Worm (Caenorhabditis elegans) whole organism, young adult: Measurements from ENCODE around the gene C54F6.6.

Source experiments
- B0035.1 ChIP-seq: sonication (generic microtip); optimal IDR thresholded peaks from 2 replicates; lab custom pipeline; 2016; ENCODE audit warnings: missing genetic modification characterization, mild to moderate bottlenecking, missing compliant biosample characterization, missing genotype, missing genetic modification reagents
- B0261.1 ChIP-seq: sonication (generic microtip); optimal IDR thresholded peaks from 2 replicates; lab custom pipeline; 2016; ENCODE audit warnings: mild to moderate bottlenecking, missing genetic modification characterization, moderate library complexity, missing compliant biosample characterization
- B0336.3 ChIP-seq: fragments of 200-800 bp; sonication (Bioruptor generic); IDR thresholded peaks from 2 replicates; pipeline ENCODE4 v1.3.6; 2022; ENCODE audit warnings: missing genetic modification characterization, missing compliant biosample characterization
- C17E4.6 ChIP-seq: fragments of 200-800 bp; sonication (Bioruptor generic); IDR thresholded peaks from 2 replicates; pipeline ENCODE4 v1.3.6; 2022; ENCODE audit warnings: missing genetic modification reagents, missing genetic modification characterization, missing compliant biosample characterization
- F22D6.2 ChIP-seq: sonication (generic microtip); optimal IDR thresholded peaks from 2 replicates; lab custom pipeline; 2016; ENCODE audit warnings: mild to moderate bottlenecking, missing genetic modification characterization, missing compliant biosample characterization
- F23B12.7 ChIP-seq: sonication (generic microtip); optimal IDR thresholded peaks from 2 replicates; lab custom pipeline; 2017; ENCODE audit warnings: missing genetic modification characterization, mild to moderate bottlenecking, missing compliant biosample characterization, antibody characterized with exemption, moderate library complexity; ENCODE audit not compliant: insufficient read depth
- F33H1.4 ChIP-seq: fragments of 200-800 bp; sonication (Bioruptor generic); IDR thresholded peaks from 2 replicates; pipeline ENCODE4 v1.3.6; 2022; ENCODE audit warnings: missing genetic modification reagents, missing genetic modification characterization, missing compliant biosample characterization
- F49E8.2 ChIP-seq: sonication (generic microtip); optimal IDR thresholded peaks from 3 replicates; lab custom pipeline; 2017; ENCODE audit warnings: missing genetic modification characterization, mild to moderate bottlenecking, missing compliant biosample characterization, antibody characterized with exemption, moderate library complexity; ENCODE audit not compliant: insufficient read depth
- F57A8.1 ChIP-seq: fragments of 200-800 bp; sonication (Bioruptor generic); optimal IDR thresholded peaks from 2 replicates; lab custom pipeline; 2018; ENCODE audit warnings: mild to moderate bottlenecking, missing genetic modification characterization, moderate library complexity, missing compliant biosample characterization
- F57C9.4 ChIP-seq: sonication (generic microtip); optimal IDR thresholded peaks from 2 replicates; lab custom pipeline; 2017; ENCODE audit warnings: mild to moderate bottlenecking, missing genetic modification characterization, missing compliant biosample characterization
- Y53G8AR.9 ChIP-seq: fragments of 200-800 bp; sonication (Bioruptor generic); conservative IDR thresholded peaks from 2 replicates; pipeline ENCODE4 v1.3.6; 2022; ENCODE audit warnings: missing genetic modification reagents, missing genetic modification characterization, missing compliant biosample characterization
- Y56A3A.18 ChIP-seq: fragments of 200-800 bp; sonication (Bioruptor generic); IDR thresholded peaks from 2 replicates; pipeline ENCODE4 v1.3.6; 2022; ENCODE audit warnings: missing genetic modification reagents, missing genetic modification characterization, missing compliant biosample characterization
- aptf-3 ChIP-seq: fragments of 200-800 bp; sonication (Bioruptor generic); IDR thresholded peaks from 2 replicates; pipeline ENCODE4 v1.3.6; 2022; ENCODE audit warnings: missing genetic modification characterization, missing compliant biosample characterization
- attf-5 ChIP-seq: fragments of 200-800 bp; sonication (Bioruptor generic); optimal IDR thresholded peaks from 2 replicates; lab custom pipeline; 2018; ENCODE audit warnings: mild to moderate bottlenecking, missing genetic modification characterization, missing compliant biosample characterization
- ccch-3 ChIP-seq: fragments of 200-800 bp; sonication (Bioruptor generic); optimal IDR thresholded peaks from 2 replicates; lab custom pipeline; 2018; ENCODE audit warnings: mild to moderate bottlenecking, missing genetic modification characterization, missing compliant biosample characterization
- cebp-2 ChIP-seq: fragments of 200-800 bp; sonication (Bioruptor generic); IDR thresholded peaks from 2 replicates; pipeline ENCODE4 v1.3.6; 2022; ENCODE audit warnings: missing genetic modification characterization, missing compliant biosample characterization
- ceh-91 ChIP-seq: fragments of 200-800 bp; sonication (Bioruptor generic); IDR thresholded peaks from 2 replicates; pipeline ENCODE4 v1.3.6; 2022; ENCODE audit warnings: missing genetic modification reagents, missing genetic modification characterization, missing compliant biosample characterization
- die-1 ChIP-seq: sonication (generic microtip); optimal IDR thresholded peaks from 2 replicates; lab custom pipeline; 2016; ENCODE audit warnings: missing genotype, mild to moderate bottlenecking, missing genetic modification characterization, missing compliant biosample characterization
- dpl-1 ChIP-seq: fragments of 150-350 bp; optimal IDR thresholded peaks from 2 replicates; lab custom pipeline; 2014; ENCODE audit warnings: missing biosample characterization, missing genetic modification reagents, missing genetic modification characterization
- hlh-12 ChIP-seq: sonication (generic microtip); optimal IDR thresholded peaks from 2 replicates; lab custom pipeline; 2016; ENCODE audit warnings: missing genetic modification characterization, missing compliant biosample characterization
- hlh-26 ChIP-seq: fragments of 200-800 bp; sonication (Bioruptor generic); conservative IDR thresholded peaks from 2 replicates; pipeline ENCODE4 v1.3.6; 2022; ENCODE audit warnings: missing genetic modification reagents, missing genetic modification characterization, missing compliant biosample characterization
- let-526 ChIP-seq: fragments of 200-800 bp; sonication (Bioruptor generic); IDR thresholded peaks from 2 replicates; pipeline ENCODE4 v1.3.6; 2022; ENCODE audit warnings: missing genetic modification reagents, missing genetic modification characterization, missing compliant biosample characterization
- let-607 ChIP-seq, 2 experiments: fragments of 200-800 bp in 1 of 2; sonication (Bioruptor generic) in 1 of 2; sonication (generic microtip) in 1 of 2; optimal IDR thresholded peaks; 2 replicates each; lab custom pipeline; 2016 to 2018; ENCODE audit warnings: mild to moderate bottlenecking in 2 of 2, missing compliant biosample characterization in 2 of 2, missing genetic modification characterization in 2 of 2, moderate library complexity in 2 of 2, missing genotype in 1 of 2
- lin-54 ChIP-seq: fragments of 200-800 bp; sonication (Bioruptor generic); optimal IDR thresholded peaks from 2 replicates; lab custom pipeline; 2018; ENCODE audit warnings: mild to moderate bottlenecking, missing genetic modification characterization, missing compliant biosample characterization
- madf-10 ChIP-seq: sonication (generic microtip); optimal IDR thresholded peaks from 2 replicates; lab custom pipeline; 2016; ENCODE audit warnings: mild to moderate bottlenecking, missing genetic modification characterization, missing compliant biosample characterization
- nfya-1 ChIP-seq: sonication (generic microtip); optimal IDR thresholded peaks from 2 replicates; lab custom pipeline; 2017; ENCODE audit warnings: antibody characterized with exemption, missing compliant biosample characterization, missing genetic modification characterization, borderline replicate concordance; ENCODE audit not compliant: insufficient read depth
- nfyb-1 ChIP-seq: fragments of 200-800 bp; sonication (Bioruptor generic); IDR thresholded peaks from 2 replicates; pipeline ENCODE4 v1.3.6; 2022; ENCODE audit warnings: missing genetic modification reagents, missing genetic modification characterization, missing compliant biosample characterization
- nhr-27 ChIP-seq: fragments of 200-800 bp; sonication (Bioruptor generic); optimal IDR thresholded peaks from 2 replicates; lab custom pipeline; 2018; ENCODE audit warnings: mild to moderate bottlenecking, missing genetic modification characterization, moderate library complexity, missing compliant biosample characterization
- pbrm-1 ChIP-seq: fragments of 200-800 bp; sonication (Bioruptor generic); IDR thresholded peaks from 2 replicates; pipeline ENCODE4 v1.3.6; 2022; ENCODE audit warnings: missing genetic modification reagents, missing genetic modification characterization, missing compliant biosample characterization
- repo-1 ChIP-seq: sonication (generic microtip); optimal IDR thresholded peaks from 2 replicates; lab custom pipeline; 2017; ENCODE audit warnings: mild to moderate bottlenecking, missing genetic modification characterization, missing compliant biosample characterization
- snpc-1.1 ChIP-seq: sonication (generic microtip); optimal IDR thresholded peaks from 2 replicates; lab custom pipeline; 2017; ENCODE audit warnings: missing genetic modification characterization, mild to moderate bottlenecking, missing compliant biosample characterization, antibody characterized with exemption, moderate library complexity, missing genotype, missing genetic modification reagents; ENCODE audit not compliant: insufficient read depth
- snpc-1.3 ChIP-seq: sonication (generic microtip); optimal IDR thresholded peaks from 2 replicates; lab custom pipeline; 2017; ENCODE audit warnings: missing genetic modification characterization, mild to moderate bottlenecking, missing compliant biosample characterization, antibody characterized with exemption, moderate library complexity, missing genotype, missing genetic modification reagents; ENCODE audit not compliant: insufficient read depth
- tbx-9 ChIP-seq: sonication (generic microtip); optimal IDR thresholded peaks from 2 replicates; lab custom pipeline; 2016; ENCODE audit warnings: borderline replicate concordance, missing genetic modification characterization, inconsistent platforms, missing compliant biosample characterization
- unc-130 ChIP-seq: sonication (generic microtip); optimal IDR thresholded peaks from 2 replicates; lab custom pipeline; 2016; ENCODE audit warnings: missing genetic modification reagents, missing genetic modification characterization, missing compliant biosample characterization
- unc-62 ChIP-seq: fragments of 150-350 bp; optimal IDR thresholded peaks from 2 replicates; lab custom pipeline; 2014; ENCODE audit warnings: missing biosample characterization, missing genetic modification reagents, missing genetic modification characterization
- zim-3 ChIP-seq: sonication (generic microtip); optimal IDR thresholded peaks from 2 replicates; lab custom pipeline; 2017; ENCODE audit warnings: mild to moderate bottlenecking, missing genetic modification characterization, moderate library complexity, missing compliant biosample characterization
- ztf-22 ChIP-seq: fragments of 200-800 bp; sonication (Bioruptor generic); optimal IDR thresholded peaks from 2 replicates; lab custom pipeline; 2018; ENCODE audit warnings: mild to moderate bottlenecking, missing genetic modification characterization, moderate library complexity, missing compliant biosample characterization
- ztf-3 ChIP-seq: fragments of 200-800 bp; sonication (Bioruptor generic); optimal IDR thresholded peaks from 2 replicates; lab custom pipeline; 2018; ENCODE audit warnings: mild to moderate bottlenecking, missing genetic modification characterization, missing compliant biosample characterization

The C54F6.6 gene

DNA sequence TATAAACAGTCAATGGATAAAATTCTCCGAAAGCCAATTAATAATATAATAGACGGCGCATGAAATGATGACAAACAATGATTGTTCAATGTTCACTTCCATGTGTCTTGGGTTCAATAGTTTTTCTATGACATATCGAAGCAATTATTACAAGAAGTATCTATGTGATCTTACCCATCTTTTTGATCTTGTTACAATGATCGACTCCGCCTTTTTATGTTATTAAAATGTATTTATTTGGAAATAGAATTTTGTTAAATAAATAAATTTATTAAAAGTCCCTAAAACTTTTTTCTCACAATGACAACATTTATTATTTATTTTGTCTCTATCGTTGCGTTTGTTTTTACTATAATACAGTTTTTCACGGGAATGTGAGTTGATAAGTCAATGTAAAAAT is 6.3 kb downstream of the C54F6.6 start, which contains the start of gene swt-2:
Gene swt-2 (plus strand): TSS at position 301 of the 400 bp plus-strand sequence.
- TF ChIP-seq F57A8.1 (GFP tag; lab: Kevin White, UChicago) (no peak), pbrm-1 (GFP tag; lab: Robert Waterston, UW) (no peak), lin-54 (GFP tag; lab: Kevin White, UChicago) (no peak), nfyb-1 (no peak), tbx-9 (tag; lab: Kevin White, UChicago) (no peak), B0035.1 (no peak), attf-5 (GFP tag; lab: Kevin White, UChicago) (no peak), aptf-3 (no peak), F57C9.4 (tag; lab: Kevin White, UChicago) (no peak), Y53G8AR.9 (GFP tag; lab: Robert Waterston, UW) (no peak), F33H1.4 (GFP tag; lab: Robert Waterston, UW) (no peak), nhr-27 (tag; lab: Kevin White, UChicago) (no peak), hlh-12 (tag; lab: Kevin White, UChicago) (no peak), zim-3 (tag; lab: Kevin White, UChicago) (no peak), B0336.3 (no peak)

DNA sequence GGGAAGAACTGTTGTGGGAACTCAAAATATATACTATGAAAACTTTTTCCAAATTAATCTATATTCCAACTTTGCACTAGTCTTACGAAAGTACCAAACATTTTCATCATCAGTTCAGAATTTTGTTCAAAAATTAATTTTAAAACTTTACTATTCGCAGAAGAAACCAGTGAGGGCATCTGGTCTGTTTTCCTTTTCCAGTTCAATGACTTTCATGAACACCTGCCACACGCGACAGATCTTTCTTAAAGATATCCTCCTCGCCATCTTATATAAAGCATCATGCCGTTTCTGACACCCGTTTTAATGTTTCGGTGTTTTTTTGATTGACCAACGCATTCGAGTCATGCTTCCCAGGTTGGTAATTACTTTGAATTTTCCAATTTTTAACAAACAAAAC is 9.5 kb downstream of the C54F6.6 start, which contains the start of gene C54F6.3:
Gene C54F6.3 (plus strand): TSS at position 301 of the 400 bp plus-strand sequence.
- no peak for TF ChIP-seq nfya-1

DNA sequence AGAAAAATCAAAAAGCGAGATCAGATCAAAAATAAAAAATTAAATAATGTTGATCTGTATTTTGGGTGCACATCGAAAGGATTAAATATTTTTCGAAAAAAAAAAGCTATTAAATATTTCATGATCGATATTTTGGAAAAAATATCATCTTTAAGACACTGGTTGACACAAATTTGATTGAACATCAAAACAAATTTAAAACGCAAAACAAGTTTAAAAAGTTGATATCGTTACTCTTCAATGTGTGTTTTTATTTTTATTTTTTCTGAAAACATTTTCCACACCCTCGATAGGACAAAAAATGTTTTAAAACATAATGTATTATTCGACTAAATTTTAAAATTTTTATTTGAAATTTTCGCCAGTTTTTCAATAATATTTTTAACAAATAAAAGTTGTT is 14.5 kb downstream of the C54F6.6 start, which contains the start of gene C54F6.12:
Gene C54F6.12 (minus strand): TSS at position 101 of the 400 bp plus-strand sequence.
- TF ChIP-seq Y56A3A.18 (GFP tag; lab: Robert Waterston, UW): no peak
- no peak for TF ChIP-seq repo-1
- TF ChIP-seq unc-62 (GFP tag; lab: Kevin White, UChicago): no peak
- TF ChIP-seq F23B12.7 (tag; lab: Kevin White, UChicago): no peak
- no peak for TF ChIP-seq C17E4.6
- no peak for TF ChIP-seq ceh-91 (GFP tag; lab: Robert Waterston, UW)

DNA sequence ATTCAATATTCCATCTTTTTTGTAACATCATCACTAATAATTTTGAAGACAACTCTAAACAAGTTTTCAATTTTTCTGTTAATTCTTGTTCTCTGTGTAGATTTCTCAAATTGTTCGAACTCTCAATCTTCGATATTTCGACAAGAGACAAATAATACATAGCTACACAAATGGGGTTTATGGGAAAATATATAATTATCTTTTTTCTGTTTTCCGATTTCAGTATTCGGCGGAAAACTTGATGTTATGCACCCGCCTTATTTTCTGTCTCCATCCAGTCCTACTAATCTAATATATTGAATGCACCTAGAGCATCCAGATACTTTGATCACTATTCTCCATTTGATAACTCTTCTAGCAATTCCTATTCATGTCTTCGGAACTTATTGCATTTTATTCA is 15.5 kb downstream of the C54F6.6 start, which contains the start of gene srh-268:
Gene srh-268 (plus strand): TSS at position 301 of the 400 bp plus-strand sequence.
- no peak for TF ChIP-seq hlh-26 (GFP tag; lab: Robert Waterston, UW)
- no peak for TF ChIP-seq ccch-3
- no peak for TF ChIP-seq B0261.1 (tag; lab: Kevin White, UChicago)
- no peak for TF ChIP-seq nhr-27 (tag; lab: Kevin White, UChicago)
- no peak for TF ChIP-seq let-607 (tag; optimal IDR thresholded peaks at IDR 0.05; lab: Kevin White, UChicago)
- TF ChIP-seq F49E8.2: no peak
- TF ChIP-seq ztf-22 (GFP tag; lab: Kevin White, UChicago): no peak
- TF ChIP-seq dpl-1 (GFP tag; lab: Kevin White, UChicago): no peak
- TF ChIP-seq let-526 (GFP tag; lab: Robert Waterston, UW): no peak
- no peak for TF ChIP-seq madf-10
- no peak for TF ChIP-seq F22D6.2 (tag; lab: Kevin White, UChicago)

DNA sequence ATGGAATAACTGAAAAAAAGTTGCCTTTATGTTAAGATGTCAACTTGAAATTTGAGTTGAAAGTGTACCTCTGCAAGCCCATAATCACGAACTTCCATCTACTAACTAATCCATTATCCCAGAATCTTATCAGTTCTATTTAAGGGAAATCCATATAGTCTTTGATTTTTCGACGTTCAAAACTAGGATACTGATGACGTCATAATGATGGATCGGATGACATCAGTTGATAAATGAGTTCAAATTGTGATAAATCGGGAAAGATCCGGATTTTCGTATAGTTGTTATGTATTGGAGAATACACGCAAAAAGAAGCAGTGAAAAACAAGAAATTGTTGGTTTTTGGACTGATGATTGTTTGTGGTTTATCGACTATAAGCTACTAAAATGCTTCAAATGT is 20.2 kb downstream of the C54F6.6 start:
- no peak for TF ChIP-seq ztf-3 (GFP tag; lab: Kevin White, UChicago)
- TF ChIP-seq cebp-2 (GFP tag; lab: Robert Waterston, UW): no peak
- TF ChIP-seq unc-130 (GFP tag; lab: Kevin White, UChicago): no peak
- no peak for TF ChIP-seq B0336.3
- TF ChIP-seq die-1 (tag; lab: Kevin White, UChicago): no peak
- no peak for TF ChIP-seq snpc-1.3 (tag; lab: Kevin White, UChicago)
- no peak for TF ChIP-seq snpc-1.1
